Fruit fly (Drosophila melanogaster) whole organism, embryonic: Measurements from ENCODE around the gene CG1785.
A peak's percentile ranks its signal among the peaks of the same experiment; 100 is the strongest.

Source experiments
- ATbp ChIP-seq: fragments of 200-800 bp; sonication (Bioruptor generic); optimal IDR thresholded peaks from 2 replicates; lab custom pipeline; 2017; ENCODE audit warnings: missing biosample characterization, mild to moderate bottlenecking, missing genetic modification characterization, missing genetic modification reagents
- Antp ChIP-seq: fragments of 200-800 bp; sonication (Bioruptor generic); optimal IDR thresholded peaks from 3 replicates; lab custom pipeline; 2016; ENCODE audit warnings: missing biosample characterization, missing genetic modification characterization
- Bdp1 ChIP-seq: fragments of 200-800 bp; sonication (Bioruptor generic); optimal IDR thresholded peaks from 3 replicates; lab custom pipeline; 2016; ENCODE audit warnings: missing biosample characterization, missing genetic modification characterization
- CG10267 ChIP-seq: fragments of 200-800 bp; sonication (Bioruptor generic); optimal IDR thresholded peaks from 2 replicates; lab custom pipeline; 2018; ENCODE audit warnings: missing biosample characterization, mild to moderate bottlenecking, missing genetic modification characterization, moderate library complexity
- CG10462 ChIP-seq: fragments of 200-800 bp; sonication (Bioruptor generic); optimal IDR thresholded peaks from 2 replicates; lab custom pipeline; 2016; ENCODE audit warnings: missing biosample characterization, missing genetic modification characterization
- CG12769 ChIP-seq: fragments of 200-800 bp; sonication (Bioruptor generic); optimal IDR thresholded peaks from 2 replicates; lab custom pipeline; 2019; ENCODE audit warnings: missing biosample characterization, mild to moderate bottlenecking, missing genetic modification characterization, moderate library complexity
- CG13624 ChIP-seq: fragments of 200-800 bp; sonication (Bioruptor generic); optimal IDR thresholded peaks from 2 replicates; lab custom pipeline; 2016; ENCODE audit warnings: missing biosample characterization, missing genetic modification characterization
- CG13894 ChIP-seq: fragments of 200-800 bp; sonication (Bioruptor generic); optimal IDR thresholded peaks from 3 replicates; lab custom pipeline; 2018; ENCODE audit warnings: missing biosample characterization, mild to moderate bottlenecking, missing genetic modification characterization, moderate library complexity
- CG14667 ChIP-seq: fragments of 200-800 bp; sonication (Bioruptor generic); IDR thresholded peaks from 2 replicates; pipeline ENCODE4 v1.3.6; 2022; ENCODE audit warnings: missing biosample characterization, missing genetic modification characterization
- CG1832 ChIP-seq: fragments of 200-800 bp; sonication (Bioruptor generic); optimal IDR thresholded peaks from 2 replicates; lab custom pipeline; 2017; ENCODE audit warnings: missing biosample characterization, mild to moderate bottlenecking, missing genetic modification characterization, inconsistent platforms
- CG18599 ChIP-seq: fragments of 200-800 bp; sonication (Bioruptor generic); optimal IDR thresholded peaks from 3 replicates; lab custom pipeline; 2017; ENCODE audit warnings: missing biosample characterization, missing genetic modification characterization, mild to moderate bottlenecking, moderate library complexity, missing genetic modification reagents
- CG2678 ChIP-seq: fragments of 200-800 bp; sonication (Bioruptor generic); optimal IDR thresholded peaks from 3 replicates; lab custom pipeline; 2019; ENCODE audit warnings: missing biosample characterization, mild to moderate bottlenecking, missing genetic modification characterization, moderate library complexity
- CG34422 ChIP-seq: fragments of 200-800 bp; sonication (Bioruptor generic); IDR thresholded peaks from 3 replicates; pipeline ENCODE4 v1.3.6; 2022; ENCODE audit warnings: missing biosample characterization, missing genetic modification characterization
- CkIIα-i1 ChIP-seq: fragments of 200-800 bp; sonication (Bioruptor generic); IDR thresholded peaks from 2 replicates; pipeline ENCODE4 v1.3.6; 2022; ENCODE audit warnings: missing biosample characterization, missing genetic modification characterization
- Dip3 ChIP-seq: fragments of 200-800 bp; sonication (Bioruptor generic); optimal IDR thresholded peaks from 3 replicates; lab custom pipeline; 2016; ENCODE audit warnings: missing biosample characterization, missing genetic modification characterization
- Hand ChIP-seq: fragments of 200-800 bp; sonication (Bioruptor generic); optimal IDR thresholded peaks from 2 replicates; lab custom pipeline; 2017; ENCODE audit warnings: mild to moderate bottlenecking, missing biosample characterization, missing genetic modification reagents, missing genetic modification characterization
- Lpt ChIP-seq: fragments of >200 bp; optimal IDR thresholded peaks from 2 replicates; lab custom pipeline; 2018; ENCODE audit warnings: missing biosample characterization, missing genetic modification characterization
- MBD-R2 ChIP-seq: fragments of 200-800 bp; sonication (Bioruptor generic); IDR thresholded peaks from 2 replicates; pipeline ENCODE4 v1.3.6; 2022; ENCODE audit warnings: missing biosample characterization, missing genetic modification characterization
- Nf-YA ChIP-seq: fragments of 200-800 bp; sonication (Bioruptor generic); IDR thresholded peaks from 2 replicates; pipeline ENCODE4 v1.3.6; 2022; ENCODE audit warnings: missing biosample characterization, missing genetic modification characterization
- Oaz ChIP-seq: fragments of 200-800 bp; sonication (Bioruptor generic); IDR thresholded peaks from 2 replicates; pipeline ENCODE4 v1.3.6; 2022; ENCODE audit warnings: missing biosample characterization, missing genetic modification characterization
- Pdp1 ChIP-seq, 2 experiments: fragments of 200-800 bp; sonication (Bioruptor generic); optimal IDR thresholded peaks; 3 replicates each; lab custom pipeline; 2016; ENCODE audit warnings: missing biosample characterization in 2 of 2, missing genetic modification characterization in 2 of 2, mild to moderate bottlenecking in 1 of 2, moderate library complexity in 1 of 2
- Rfx ChIP-seq: fragments of 200-800 bp; sonication (Bioruptor generic); IDR thresholded peaks from 2 replicates; pipeline ENCODE4 v1.3.6; 2022; ENCODE audit warnings: missing biosample characterization, missing genetic modification characterization
- Rx ChIP-seq: fragments of 200-800 bp; sonication (Bioruptor generic); IDR thresholded peaks from 2 replicates; pipeline ENCODE4 v1.3.6; 2022; ENCODE audit warnings: missing biosample characterization, missing genetic modification characterization
- Sox100B ChIP-seq: fragments of 200-800 bp; sonication (Bioruptor generic); optimal IDR thresholded peaks from 3 replicates; lab custom pipeline; 2018; ENCODE audit warnings: missing biosample characterization, mild to moderate bottlenecking, missing genetic modification characterization
- Stat92E ChIP-seq, 3 experiments: fragments of >200 bp in 2 of 3; fragments of 200-800 bp in 1 of 3; sonication (Bioruptor generic) in 1 of 3; optimal IDR thresholded peaks; 2 replicates each; lab custom pipeline; 2017 to 2019; ENCODE audit warnings: missing biosample characterization in 3 of 3, missing genetic modification characterization in 3 of 3, mild to moderate bottlenecking in 1 of 3, moderate library complexity in 1 of 3
- Vsx1 ChIP-seq: fragments of 200-800 bp; sonication (Bioruptor generic); optimal IDR thresholded peaks from 2 replicates; lab custom pipeline; 2017; ENCODE audit warnings: missing biosample characterization, mild to moderate bottlenecking, missing genetic modification characterization, missing genetic modification reagents
- ap ChIP-seq: fragments of 200-800 bp; sonication (Bioruptor generic); IDR thresholded peaks from 2 replicates; pipeline ENCODE4 v1.3.6; 2022; ENCODE audit warnings: missing biosample characterization, missing genetic modification characterization
- cwo ChIP-seq: fragments of 200-800 bp; sonication (Bioruptor generic); optimal IDR thresholded peaks from 3 replicates; lab custom pipeline; 2017; ENCODE audit warnings: missing biosample characterization, missing genetic modification characterization, mild to moderate bottlenecking, moderate library complexity, missing genetic modification reagents
- dan ChIP-seq: fragments of 200-800 bp; sonication (Bioruptor generic); IDR thresholded peaks from 2 replicates; pipeline ENCODE4 v1.3.6; 2022; ENCODE audit warnings: missing biosample characterization, missing genetic modification characterization
- dati ChIP-seq: fragments of 200-800 bp; sonication (Bioruptor generic); IDR thresholded peaks from 2 replicates; pipeline ENCODE4 v1.3.6; 2022; ENCODE audit warnings: missing biosample characterization, missing genetic modification characterization
- dimm ChIP-seq: fragments of 200-800 bp; sonication (Bioruptor generic); IDR thresholded peaks from 2 replicates; pipeline ENCODE4 v1.3.6; 2022; ENCODE audit warnings: missing biosample characterization, missing genetic modification characterization
- en ChIP-seq: fragments of 200-800 bp; sonication (Bioruptor generic); optimal IDR thresholded peaks from 2 replicates; lab custom pipeline; 2016; ENCODE audit warnings: missing biosample characterization, missing genetic modification characterization
- gce ChIP-seq: fragments of 200-800 bp; sonication (Bioruptor generic); IDR thresholded peaks from 3 replicates; pipeline ENCODE4 v1.3.6; 2022; ENCODE audit warnings: missing biosample characterization, missing genetic modification characterization
- ken ChIP-seq: fragments of 200-800 bp; sonication (Bioruptor generic); IDR thresholded peaks from 3 replicates; pipeline ENCODE4 v1.3.6; 2022; ENCODE audit warnings: missing biosample characterization, missing genetic modification characterization
- kni ChIP-seq: fragments of 200-800 bp; sonication (Bioruptor generic); optimal IDR thresholded peaks from 3 replicates; lab custom pipeline; 2017; ENCODE audit warnings: mild to moderate bottlenecking, missing biosample characterization, missing genetic modification reagents, missing genetic modification characterization
- lilli ChIP-seq: fragments of 200-800 bp; sonication (Bioruptor generic); optimal IDR thresholded peaks from 3 replicates; lab custom pipeline; 2016; ENCODE audit warnings: missing biosample characterization, missing genetic modification characterization
- lov ChIP-seq, 2 experiments: fragments of 200-800 bp in 1 of 2; fragments of >200 bp in 1 of 2; sonication (Bioruptor generic) in 1 of 2; IDR thresholded peaks in 1 of 2; optimal IDR thresholded peaks in 1 of 2; 2 replicates in 1 of 2; 3 replicates in 1 of 2; pipeline versions ENCODE4 v1.3.6 to Lab custom; 2017 to 2022; ENCODE audit warnings: missing biosample characterization in 1 of 2, missing genetic modification characterization in 1 of 2
- luna ChIP-seq: fragments of 200-800 bp; sonication (Bioruptor generic); optimal IDR thresholded peaks from 2 replicates; lab custom pipeline; 2016; ENCODE audit warnings: missing biosample characterization, missing genetic modification characterization
- nom ChIP-seq: fragments of 200-800 bp; sonication (Bioruptor generic); optimal IDR thresholded peaks from 2 replicates; lab custom pipeline; 2017; ENCODE audit warnings: missing biosample characterization, missing genetic modification characterization, mild to moderate bottlenecking, moderate library complexity, missing genetic modification reagents
- oc ChIP-seq: fragments of 200-800 bp; sonication (Bioruptor generic); optimal IDR thresholded peaks from 2 replicates; lab custom pipeline; 2018; ENCODE audit warnings: missing biosample characterization, mild to moderate bottlenecking, missing genetic modification characterization, moderate library complexity
- org-1 ChIP-seq: fragments of 200-800 bp; sonication (Bioruptor generic); optimal IDR thresholded peaks from 2 replicates; lab custom pipeline; 2017; ENCODE audit warnings: missing biosample characterization, missing genetic modification characterization
- phol ChIP-seq: fragments of 200-800 bp; sonication (Bioruptor generic); optimal IDR thresholded peaks from 3 replicates; lab custom pipeline; 2018; ENCODE audit warnings: missing biosample characterization, mild to moderate bottlenecking, missing genetic modification characterization, moderate library complexity
- pnt ChIP-seq: fragments of 200-800 bp; sonication (Bioruptor generic); optimal IDR thresholded peaks from 3 replicates; lab custom pipeline; 2016; ENCODE audit warnings: missing biosample characterization, missing genetic modification characterization
- prd ChIP-seq, 3 experiments: fragments of >200 bp in 2 of 3; fragments of 200-800 bp in 1 of 3; sonication (Bioruptor generic) in 1 of 3; optimal IDR thresholded peaks in 2 of 3; IDR thresholded peaks in 1 of 3; 2 replicates in 2 of 3; 3 replicates in 1 of 3; pipeline versions ENCODE4 v1.3.6 to Lab custom; 2017 to 2022; ENCODE audit warnings: missing biosample characterization in 1 of 3, missing genetic modification characterization in 1 of 3
- ro ChIP-seq: fragments of 200-800 bp; sonication (Bioruptor generic); IDR thresholded peaks from 2 replicates; pipeline ENCODE4 v1.3.6; 2022; ENCODE audit warnings: missing biosample characterization, missing genetic modification characterization
- slou ChIP-seq: fragments of 200-800 bp; sonication (Bioruptor generic); optimal IDR thresholded peaks from 3 replicates; lab custom pipeline; 2016; ENCODE audit warnings: missing biosample characterization, missing genetic modification characterization
- stwl ChIP-seq: fragments of 200-800 bp; sonication (Bioruptor generic); optimal IDR thresholded peaks from 3 replicates; lab custom pipeline; 2018; ENCODE audit warnings: missing biosample characterization, mild to moderate bottlenecking, missing genetic modification characterization, moderate library complexity

CG1785 gene

dm6 chrX:8677434-8677833 lies 37.3 kb upstream of the CG1785 start (continued):
- peak; percentile 78 to 82 for TF ChIP-seq Pdp1 (GFP tag; optimal IDR thresholded peaks at IDR 0.05; lab: Kevin White, UChicago)
- TF ChIP-seq Lpt (GFP tag; lab: Kevin White, UChicago): no peak
- no peak for TF ChIP-seq MBD-R2
- no peak for TF ChIP-seq Stat92E (GFP tag; optimal IDR thresholded peaks at IDR 0.05; lab: Kevin White, UChicago)
- peak; percentile 23; the same call in 1 of the 2 replicates for TF ChIP-seq Nf-YA (GFP tag; lab: Robert Waterston, UW)
- no peak for TF ChIP-seq dan (GFP tag; lab: Robert Waterston, UW)
- TF ChIP-seq CG10462 (GFP tag; lab: Kevin White, UChicago): no peak
- TF ChIP-seq CG34422 (GFP tag; lab: Robert Waterston, UW): no peak
- peak; percentile 90 for TF ChIP-seq oc (tag; lab: Kevin White, UChicago)
- peak; percentile 80 for TF ChIP-seq lilli (GFP tag; lab: Kevin White, UChicago)
- peak; percentile 57 for TF ChIP-seq CG12769 (tag; lab: Kevin White, UChicago)
- TF ChIP-seq CG18599 (GFP tag; lab: Kevin White, UChicago): no peak
- TF ChIP-seq stwl (tag; lab: Kevin White, UChicago): no peak
- TF ChIP-seq Sox100B: peak; percentile 17
- TF ChIP-seq Bdp1 (GFP tag; lab: Kevin White, UChicago): no peak
- TF ChIP-seq kni: no peak
- peak; percentile 34; the same call in 1 of the 2 replicates for TF ChIP-seq Rx (GFP tag; lab: Robert Waterston, UW)
- TF ChIP-seq CkIIα-i1: no peak
- TF ChIP-seq Antp (GFP tag; lab: Kevin White, UChicago): peak; percentile 76
- TF ChIP-seq CG1832 (GFP tag; lab: Kevin White, UChicago): no peak
- TF ChIP-seq ap: peak; percentile 77
- TF ChIP-seq dimm (GFP tag; lab: Robert Waterston, UW): peak; percentile 75
- no peak for TF ChIP-seq Hand (GFP tag; lab: Kevin White, UChicago)
- peak; percentile 40; the same call in 1 of the 3 replicates for TF ChIP-seq gce (GFP tag; lab: Robert Waterston, UW)
- no peak for TF ChIP-seq prd (optimal IDR thresholded peaks at IDR 0.05; lab: Kevin White, UChicago)
- TF ChIP-seq prd (GFP tag; IDR thresholded peaks at IDR 0.05; lab: Robert Waterston, UW): peak; percentile 67; the same call in 2 of the 3 replicates
- peak; percentile 69 for TF ChIP-seq CG14667 (GFP tag; lab: Robert Waterston, UW)
- no peak for TF ChIP-seq CG13894
- no peak for TF ChIP-seq Dip3 (GFP tag; lab: Kevin White, UChicago)
- TF ChIP-seq ro (GFP tag; lab: Robert Waterston, UW): no peak
- peak; percentile 63 for TF ChIP-seq dati
- peak; percentile 84 for TF ChIP-seq pnt (GFP tag; lab: Kevin White, UChicago)
- peak; percentile 79 for TF ChIP-seq CG13624 (GFP tag; lab: Kevin White, UChicago)
- no peak for TF ChIP-seq ATbp (GFP tag; lab: Kevin White, UChicago)
- TF ChIP-seq CG10267 (tag; lab: Kevin White, UChicago): no peak
- TF ChIP-seq CG2678 (tag; lab: Kevin White, UChicago): peak; percentile 85
- no peak for TF ChIP-seq phol (tag; lab: Kevin White, UChicago)
- no peak for TF ChIP-seq Oaz (GFP tag; lab: Robert Waterston, UW)
- no peak for TF ChIP-seq luna (GFP tag; lab: Kevin White, UChicago)
- no peak for TF ChIP-seq lov (optimal IDR thresholded peaks at IDR 0.05; lab: Kevin White, UChicago)
- no peak for TF ChIP-seq lov (GFP tag; IDR thresholded peaks at IDR 0.05; lab: Robert Waterston, UW)
- no peak for TF ChIP-seq nom (GFP tag; lab: Kevin White, UChicago)
- no peak for TF ChIP-seq ken
- peak; percentile 39; the same call in 1 of the 2 replicates for TF ChIP-seq Rfx (GFP tag; lab: Robert Waterston, UW)
- no peak for TF ChIP-seq cwo (GFP tag; lab: Kevin White, UChicago)
- no peak for TF ChIP-seq Vsx1 (GFP tag; lab: Kevin White, UChicago)
- TF ChIP-seq slou (GFP tag; lab: Kevin White, UChicago): peak; percentile 43
- TF ChIP-seq org-1: peak; percentile 58
- TF ChIP-seq en (GFP tag; lab: Kevin White, UChicago): peak; percentile 81
